Worm (Caenorhabditis elegans) whole organism, late embryonic: Measurements from ENCODE around the gene noca-2.
A peak's percentile ranks its signal among the peaks of the same experiment; 100 is the strongest.

Source experiments
- C08G9.2 ChIP-seq: sonication (generic microtip); optimal IDR thresholded peaks from 2 replicates; lab custom pipeline; 2016; ENCODE audit warnings: mild to moderate bottlenecking, missing genetic modification characterization, moderate library complexity, missing compliant biosample characterization
- F13H6.1 ChIP-seq: sonication (generic microtip); optimal IDR thresholded peaks from 2 replicates; lab custom pipeline; 2016; ENCODE audit warnings: missing genetic modification characterization, missing compliant biosample characterization
- K02D7.2 ChIP-seq: sonication (generic microtip); optimal IDR thresholded peaks from 2 replicates; lab custom pipeline; 2017; ENCODE audit warnings: mild to moderate bottlenecking, missing genetic modification characterization, missing compliant biosample characterization
- K09A11.1 ChIP-seq: sonication (generic microtip); optimal IDR thresholded peaks from 2 replicates; lab custom pipeline; 2017; ENCODE audit warnings: antibody characterized with exemption, mild to moderate bottlenecking, missing genetic modification characterization, missing compliant biosample characterization; ENCODE audit not compliant: insufficient read depth
- T23F11.4 ChIP-seq: fragments of 200-800 bp; sonication (Bioruptor generic); optimal IDR thresholded peaks from 2 replicates; lab custom pipeline; 2018; ENCODE audit warnings: mild to moderate bottlenecking, missing genetic modification characterization, missing compliant biosample characterization
- Y22D7AL.16 ChIP-seq: sonication (generic microtip); optimal IDR thresholded peaks from 2 replicates; lab custom pipeline; 2016; ENCODE audit warnings: missing genetic modification characterization, missing compliant biosample characterization
- ceh-14 ChIP-seq: sonication (generic microtip); optimal IDR thresholded peaks from 2 replicates; lab custom pipeline; 2016; ENCODE audit warnings: missing genotype, missing genetic modification characterization, missing compliant biosample characterization
- ceh-2 ChIP-seq: sonication (generic microtip); optimal IDR thresholded peaks from 2 replicates; lab custom pipeline; 2016; ENCODE audit warnings: missing genotype, missing genetic modification characterization, missing compliant biosample characterization
- ceh-22 ChIP-seq: sonication (generic microtip); optimal IDR thresholded peaks from 2 replicates; lab custom pipeline; 2017; ENCODE audit warnings: missing biosample characterization, missing genetic modification characterization
- ceh-31 ChIP-seq: sonication (generic microtip); optimal IDR thresholded peaks from 2 replicates; lab custom pipeline; 2016; ENCODE audit warnings: missing genetic modification characterization, missing compliant biosample characterization
- ceh-45 ChIP-seq: fragments of 200-800 bp; sonication (Bioruptor generic); IDR thresholded peaks from 2 replicates; pipeline ENCODE4 v1.3.6; 2022; ENCODE audit warnings: missing genetic modification reagents, missing genetic modification characterization, missing compliant biosample characterization
- ceh-48 ChIP-seq: sonication (generic microtip); optimal IDR thresholded peaks from 2 replicates; lab custom pipeline; 2016; ENCODE audit warnings: missing genetic modification characterization, inconsistent platforms, missing compliant biosample characterization
- ceh-9 ChIP-seq: sonication (generic microtip); optimal IDR thresholded peaks from 2 replicates; lab custom pipeline; 2016; ENCODE audit warnings: mild to moderate bottlenecking, missing genetic modification characterization, inconsistent platforms, missing compliant biosample characterization
- che-1 ChIP-seq: sonication (generic microtip); optimal IDR thresholded peaks from 2 replicates; lab custom pipeline; 2016; ENCODE audit warnings: mild to moderate bottlenecking, missing genetic modification characterization, missing compliant biosample characterization
- dve-1 ChIP-seq: sonication (generic microtip); optimal IDR thresholded peaks from 2 replicates; lab custom pipeline; 2017; ENCODE audit warnings: antibody characterized with exemption, mild to moderate bottlenecking, missing genetic modification characterization, missing compliant biosample characterization
- elt-2 ChIP-seq: sonication (generic microtip); optimal IDR thresholded peaks from 2 replicates; lab custom pipeline; 2016; ENCODE audit warnings: missing genetic modification reagents, missing genetic modification characterization, missing compliant biosample characterization
- elt-4 ChIP-seq: sonication (generic microtip); optimal IDR thresholded peaks from 2 replicates; lab custom pipeline; 2016; ENCODE audit warnings: missing genetic modification characterization, missing compliant biosample characterization
- ets-4 ChIP-seq: sonication (generic microtip); optimal IDR thresholded peaks from 2 replicates; lab custom pipeline; 2016; ENCODE audit warnings: missing genetic modification characterization, missing compliant biosample characterization
- gmeb-2 ChIP-seq: sonication (generic microtip); optimal IDR thresholded peaks from 2 replicates; lab custom pipeline; 2016; ENCODE audit warnings: missing genetic modification characterization, inconsistent platforms, missing compliant biosample characterization
- hlh-13 ChIP-seq: fragments of 200-800 bp; sonication (Bioruptor generic); optimal IDR thresholded peaks from 2 replicates; lab custom pipeline; 2018; ENCODE audit warnings: mild to moderate bottlenecking, missing genetic modification characterization, missing compliant biosample characterization
- hlh-30 ChIP-seq: sonication (generic microtip); optimal IDR thresholded peaks from 2 replicates; lab custom pipeline; 2017; ENCODE audit warnings: antibody characterized with exemption, missing genetic modification characterization, missing compliant biosample characterization; ENCODE audit not compliant: insufficient read depth
- hlh-8 ChIP-seq: sonication (generic microtip); optimal IDR thresholded peaks from 2 replicates; lab custom pipeline; 2016; ENCODE audit warnings: missing genotype, missing genetic modification characterization, missing compliant biosample characterization
- lim-6 ChIP-seq: sonication (generic microtip); optimal IDR thresholded peaks from 2 replicates; lab custom pipeline; 2016; ENCODE audit warnings: missing genetic modification characterization, missing compliant biosample characterization
- nfya-1 ChIP-seq: sonication (generic microtip); optimal IDR thresholded peaks from 2 replicates; lab custom pipeline; 2017; ENCODE audit warnings: missing genetic modification characterization, mild to moderate bottlenecking, missing compliant biosample characterization, antibody characterized with exemption, moderate library complexity
- nhr-11 ChIP-seq: fragments of 150-350 bp; optimal IDR thresholded peaks from 2 replicates; lab custom pipeline; 2014; ENCODE audit warnings: missing biosample characterization, missing genetic modification characterization
- npax-4 ChIP-seq: sonication (generic microtip); optimal IDR thresholded peaks from 2 replicates; lab custom pipeline; 2016; ENCODE audit warnings: missing genetic modification characterization, missing compliant biosample characterization
- pag-3 ChIP-seq: sonication (generic microtip); optimal IDR thresholded peaks from 2 replicates; lab custom pipeline; 2016; ENCODE audit warnings: missing compliant biosample characterization, missing genetic modification characterization, borderline replicate concordance
- pat-9 ChIP-seq: fragments of 200-800 bp; sonication (Bioruptor generic); optimal IDR thresholded peaks from 2 replicates; lab custom pipeline; 2018; ENCODE audit warnings: mild to moderate bottlenecking, missing genetic modification characterization, moderate library complexity, missing compliant biosample characterization
- pax-1 ChIP-seq: fragments of 150-350 bp; optimal IDR thresholded peaks from 2 replicates; lab custom pipeline; 2014; ENCODE audit warnings: missing biosample characterization, missing genetic modification characterization
- pha-4 ChIP-seq: fragments of 150-350 bp; optimal IDR thresholded peaks from 2 replicates; lab custom pipeline; 2018; ENCODE audit warnings: missing biosample characterization, missing genetic modification reagents, missing genetic modification characterization
- ref-2 ChIP-seq: sonication (generic microtip); optimal IDR thresholded peaks from 2 replicates; lab custom pipeline; 2016; ENCODE audit warnings: missing genetic modification characterization, missing compliant biosample characterization
- rnt-1 ChIP-seq: sonication (generic microtip); optimal IDR thresholded peaks from 2 replicates; lab custom pipeline; 2016; ENCODE audit warnings: missing genetic modification characterization, missing compliant biosample characterization
- sdc-2 ChIP-seq: sonication (generic microtip); optimal IDR thresholded peaks from 2 replicates; lab custom pipeline; 2016; ENCODE audit warnings: missing genotype, missing genetic modification characterization, missing compliant biosample characterization
- sox-4 ChIP-seq: sonication (generic microtip); optimal IDR thresholded peaks from 2 replicates; lab custom pipeline; 2017; ENCODE audit warnings: mild to moderate bottlenecking, missing genetic modification characterization, inconsistent platforms, missing compliant biosample characterization
- syd-9 ChIP-seq: sonication (generic microtip); optimal IDR thresholded peaks from 2 replicates; lab custom pipeline; 2016; ENCODE audit warnings: mild to moderate bottlenecking, missing genetic modification characterization, moderate library complexity, missing compliant biosample characterization
- tbx-2 ChIP-seq: sonication (generic microtip); optimal IDR thresholded peaks from 2 replicates; lab custom pipeline; 2016; ENCODE audit warnings: missing genetic modification characterization, missing compliant biosample characterization
- unc-42 ChIP-seq: sonication (generic microtip); optimal IDR thresholded peaks from 2 replicates; lab custom pipeline; 2016; ENCODE audit warnings: missing genotype, missing genetic modification characterization, missing compliant biosample characterization
- unc-55 ChIP-seq: sonication (generic microtip); optimal IDR thresholded peaks from 2 replicates; lab custom pipeline; 2017; ENCODE audit warnings: missing biosample characterization, missing genetic modification reagents, missing genetic modification characterization
- unc-86 ChIP-seq: sonication (generic microtip); optimal IDR thresholded peaks from 2 replicates; lab custom pipeline; 2016; ENCODE audit warnings: missing genetic modification characterization, missing compliant biosample characterization
- zip-5 ChIP-seq: sonication (generic microtip); optimal IDR thresholded peaks from 2 replicates; lab custom pipeline; 2016; ENCODE audit warnings: missing genetic modification characterization, missing compliant biosample characterization
- ztf-16 ChIP-seq: sonication (generic microtip); optimal IDR thresholded peaks from 2 replicates; lab custom pipeline; 2017; ENCODE audit warnings: missing genetic modification characterization, missing compliant biosample characterization

Gene noca-2

ce11 chrX:11656519-11657006, 10.4 kb upstream of the noca-2 start, which contains the start of gene T04F8.2:
TSS of gene T04F8.2 (minus strand) at chrX:11656569.
- TF ChIP-seq dve-1 (tag; lab: Kevin White, UChicago) = no peak
- peak; percentile 32 for TF ChIP-seq sdc-2
- no peak for TF ChIP-seq ceh-22 (tag; lab: Kevin White, UChicago)
- TF ChIP-seq syd-9 (tag; lab: Kevin White, UChicago) = no peak
- TF ChIP-seq hlh-13 (GFP tag; lab: Kevin White, UChicago) = no peak
- TF ChIP-seq unc-42 (tag; lab: Kevin White, UChicago) = peak; percentile 17
- no peak for TF ChIP-seq gmeb-2 (tag; lab: Kevin White, UChicago)
- TF ChIP-seq sox-4 = no peak
- no peak for TF ChIP-seq rnt-1
- TF ChIP-seq K02D7.2 = no peak
- TF ChIP-seq tbx-2 (tag; lab: Kevin White, UChicago) = peak; percentile 5
- TF ChIP-seq elt-4 (tag; lab: Kevin White, UChicago) = no peak
- TF ChIP-seq ceh-9 (tag; lab: Kevin White, UChicago) = no peak
- no peak for TF ChIP-seq K09A11.1 (tag; lab: Kevin White, UChicago)
- TF ChIP-seq nfya-1 (tag; lab: Kevin White, UChicago) = peak; percentile 53
- peak; percentile 57 for TF ChIP-seq ceh-31 (tag; lab: Kevin White, UChicago)
- no peak for TF ChIP-seq C08G9.2 (tag; lab: Kevin White, UChicago)
- TF ChIP-seq npax-4 (tag; lab: Kevin White, UChicago) = no peak
- TF ChIP-seq hlh-30 = peak; percentile 14
- peak; percentile 33 for TF ChIP-seq unc-55 (GFP tag; lab: Kevin White, UChicago)
- TF ChIP-seq ceh-48 = peak; percentile 32
- TF ChIP-seq lim-6 = no peak
- no peak for TF ChIP-seq pax-1 (tag; lab: Kevin White, UChicago)
- no peak for TF ChIP-seq ztf-16 (tag; lab: Kevin White, UChicago)
- no peak for TF ChIP-seq zip-5 (tag; lab: Kevin White, UChicago)
- TF ChIP-seq, all 69 proteins: peak for 8

- no peak for TF ChIP-seq unc-86 (tag; lab: Kevin White, UChicago)
- no peak for TF ChIP-seq pha-4 (tag; lab: Kevin White, UChicago)
- TF ChIP-seq ceh-48 = no peak
- no peak for TF ChIP-seq hlh-8 (tag; lab: Kevin White, UChicago)
- TF ChIP-seq zip-5 (tag; lab: Kevin White, UChicago) = no peak
- TF ChIP-seq che-1 (tag; lab: Kevin White, UChicago) = no peak
- no peak for TF ChIP-seq pag-3 (tag; lab: Kevin White, UChicago)
- TF ChIP-seq ref-2 (tag; lab: Kevin White, UChicago) = no peak
- no peak for TF ChIP-seq nhr-11 (tag; lab: Kevin White, UChicago)
- no peak for TF ChIP-seq Y22D7AL.16 (tag; lab: Kevin White, UChicago)
- TF ChIP-seq pat-9 (tag; lab: Kevin White, UChicago) = no peak
- TF ChIP-seq F13H6.1 (tag; lab: Kevin White, UChicago) = no peak
- TF ChIP-seq ztf-16 (tag; lab: Kevin White, UChicago) = no peak
- TF ChIP-seq dve-1 (tag; lab: Kevin White, UChicago) = no peak
- TF ChIP-seq T23F11.4 (GFP tag; lab: Kevin White, UChicago) = no peak
- TF ChIP-seq ceh-14 (tag; lab: Kevin White, UChicago) = no peak
- no peak for TF ChIP-seq elt-2
- no peak for TF ChIP-seq rnt-1
- no peak for TF ChIP-seq ceh-45 (GFP tag; lab: Robert Waterston, UW)
- TF ChIP-seq tbx-2 (tag; lab: Kevin White, UChicago) = no peak
Measured at ce11 chrX:11658331-11658730, 8.6 kb upstream of the noca-2 start, which contains the start of gene T04F8.3. TSS of gene T04F8.3 (plus strand) at chrX:11658631.

ce11 chrX:11661625-11662024, 5.3 kb upstream of the noca-2 start, which contains the start of gene sfxn-1.5:
TSS of gene sfxn-1.5 (minus strand) at chrX:11661660.
- no peak for TF ChIP-seq ceh-2 (tag; lab: Kevin White, UChicago)
- TF ChIP-seq elt-2 = peak; percentile 97
- TF ChIP-seq ets-4 (tag; lab: Kevin White, UChicago) = no peak
- no peak for TF ChIP-seq K02D7.2
- TF ChIP-seq, all 69 proteins: peak for 1
